Worm (Caenorhabditis elegans) whole organism, young adult: ENCODE measurements around the gene ZK418.5.

Experiments used
- Y79H2A.3 ChIP-seq: fragments of 200-800 bp; sonication (Bioruptor generic); conservative IDR thresholded peaks from 2 replicates; pipeline ENCODE4 v1.3.6; 2022; ENCODE audit warnings: missing genetic modification reagents, missing genetic modification characterization, missing compliant biosample characterization
- ZK185.1 ChIP-seq: sonication (generic microtip); optimal IDR thresholded peaks from 2 replicates; lab custom pipeline; 2016; ENCODE audit warnings: mild to moderate bottlenecking, missing genetic modification characterization, missing compliant biosample characterization; ENCODE audit not compliant: poor library complexity, severe bottlenecking
- athp-1 ChIP-seq: sonication (generic microtip); optimal IDR thresholded peaks from 2 replicates; lab custom pipeline; 2017; ENCODE audit warnings: mild to moderate bottlenecking, missing genetic modification characterization, missing compliant biosample characterization
- attf-5 ChIP-seq: fragments of 200-800 bp; sonication (Bioruptor generic); optimal IDR thresholded peaks from 2 replicates; lab custom pipeline; 2018; ENCODE audit warnings: mild to moderate bottlenecking, missing genetic modification characterization, missing compliant biosample characterization
- cebp-2 ChIP-seq: fragments of 200-800 bp; sonication (Bioruptor generic); IDR thresholded peaks from 2 replicates; pipeline ENCODE4 v1.3.6; 2022; ENCODE audit warnings: missing genetic modification characterization, missing compliant biosample characterization
- ceh-40 ChIP-seq: fragments of 200-800 bp; sonication (Bioruptor generic); IDR thresholded peaks from 2 replicates; pipeline ENCODE4 v1.3.6; 2022; ENCODE audit warnings: missing genetic modification characterization, missing compliant biosample characterization
- ceh-58 ChIP-seq: fragments of 200-800 bp; sonication (Bioruptor generic); IDR thresholded peaks from 2 replicates; pipeline ENCODE4 v1.3.6; 2022; ENCODE audit warnings: missing genetic modification characterization, missing compliant biosample characterization
- hsf-1 ChIP-seq: fragments of 200-800 bp; sonication (Bioruptor generic); IDR thresholded peaks from 2 replicates; pipeline ENCODE4 v1.3.6; 2022; ENCODE audit warnings: missing genetic modification reagents, missing genetic modification characterization, missing compliant biosample characterization
- snpc-1.1 ChIP-seq: sonication (generic microtip); optimal IDR thresholded peaks from 2 replicates; lab custom pipeline; 2017; ENCODE audit warnings: missing genetic modification characterization, mild to moderate bottlenecking, missing compliant biosample characterization, antibody characterized with exemption, moderate library complexity, missing genotype, missing genetic modification reagents; ENCODE audit not compliant: insufficient read depth
- zfh-2 ChIP-seq: fragments of 200-800 bp; sonication (Bioruptor generic); conservative IDR thresholded peaks from 2 replicates; pipeline ENCODE4 v1.3.6; 2022; ENCODE audit warnings: missing genetic modification reagents, missing genetic modification characterization, missing compliant biosample characterization

The ZK418.5 gene

DNA sequence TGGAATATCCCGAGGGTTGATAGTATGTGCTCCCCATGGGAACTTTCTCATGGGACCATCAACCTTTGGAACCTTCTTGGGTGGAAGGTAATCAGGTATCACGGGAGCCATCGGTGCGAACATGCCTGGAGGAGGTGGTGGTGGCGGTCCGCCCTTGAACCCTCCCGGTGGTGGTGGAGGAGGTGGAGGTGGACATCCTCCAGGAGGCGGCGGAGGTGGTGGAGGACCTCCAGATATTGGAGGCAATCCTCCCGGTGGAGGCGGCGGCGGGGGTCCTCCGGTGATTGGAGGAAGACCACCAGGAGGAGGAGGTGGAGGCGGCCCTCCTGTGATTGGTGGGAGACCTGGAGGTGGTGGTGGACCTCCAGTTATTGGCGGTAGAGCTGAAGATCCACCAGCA, 47.8 kb downstream of the ZK418.5 start (continued):
- TF ChIP-seq athp-1 (no peak), ceh-40 (GFP tag; lab: Robert Waterston, UW) (no peak), zfh-2 (GFP tag; lab: Robert Waterston, UW) (peak; percentile 96), ZK185.1 (no peak), snpc-1.1 (tag; lab: Kevin White, UChicago) (no peak), Y79H2A.3 (no peak), cebp-2 (GFP tag; lab: Robert Waterston, UW) (no peak), attf-5 (GFP tag; lab: Kevin White, UChicago) (no peak), hsf-1 (GFP tag; lab: Robert Waterston, UW) (no peak), ceh-58 (GFP tag; lab: Robert Waterston, UW) (no peak)
